Worm (Caenorhabditis elegans) whole organism, early embryonic: ENCODE data around the gene F52C9.3.

Experiments used
- B0310.2 ChIP-seq: sonication (generic microtip); optimal IDR thresholded peaks from 2 replicates; lab custom pipeline; 2016; ENCODE audit warnings: mild to moderate bottlenecking, missing genetic modification characterization, missing compliant biosample characterization
- F13C5.2 ChIP-seq: sonication (generic microtip); optimal IDR thresholded peaks from 2 replicates; lab custom pipeline; 2017; ENCODE audit warnings: mild to moderate bottlenecking, missing genetic modification characterization, inconsistent platforms, missing compliant biosample characterization
- aly-1 ChIP-seq: sonication (generic microtip); optimal IDR thresholded peaks from 2 replicates; lab custom pipeline; 2016; ENCODE audit warnings: missing genetic modification characterization, missing compliant biosample characterization
- ama-1 ChIP-seq: fragments of 150-350 bp; optimal IDR thresholded peaks from 2 replicates; lab custom pipeline; 2014
- ceh-13 ChIP-seq: fragments of 200-800 bp; sonication (Bioruptor generic); optimal IDR thresholded peaks from 2 replicates; lab custom pipeline; 2018; ENCODE audit warnings: mild to moderate bottlenecking, missing genetic modification characterization, missing compliant biosample characterization
- ceh-36 ChIP-seq: sonication (generic microtip); optimal IDR thresholded peaks from 2 replicates; lab custom pipeline; 2016; ENCODE audit warnings: missing genetic modification characterization, inconsistent platforms, missing compliant biosample characterization
- ets-7 ChIP-seq: sonication (generic microtip); optimal IDR thresholded peaks from 2 replicates; lab custom pipeline; 2016; ENCODE audit warnings: missing genotype, missing genetic modification characterization, missing compliant biosample characterization
- flt-1 ChIP-seq: fragments of 200-800 bp; sonication (Bioruptor generic); IDR thresholded peaks from 2 replicates; pipeline ENCODE4 v1.3.6; 2022; ENCODE audit warnings: missing genetic modification characterization, missing compliant biosample characterization
- hmbx-1 ChIP-seq: sonication (generic microtip); optimal IDR thresholded peaks from 2 replicates; lab custom pipeline; 2016; ENCODE audit warnings: mild to moderate bottlenecking, missing genetic modification characterization, missing compliant biosample characterization
- hmg-4 ChIP-seq: fragments of 200-800 bp; sonication (Bioruptor generic); optimal IDR thresholded peaks from 2 replicates; lab custom pipeline; 2018; ENCODE audit warnings: mild to moderate bottlenecking, missing genetic modification characterization, missing compliant biosample characterization
- hnd-1 ChIP-seq: sonication (generic microtip); optimal IDR thresholded peaks from 2 replicates; lab custom pipeline; 2016; ENCODE audit warnings: missing genetic modification characterization, missing compliant biosample characterization
- pes-1 ChIP-seq: fragments of 200-800 bp; sonication (Bioruptor generic); IDR thresholded peaks from 2 replicates; pipeline ENCODE4 v1.3.6; 2022; ENCODE audit warnings: missing genetic modification reagents, missing genetic modification characterization, missing compliant biosample characterization
- scrt-1 ChIP-seq: fragments of 200-800 bp; sonication (Bioruptor generic); IDR thresholded peaks from 2 replicates; pipeline ENCODE4 v1.3.6; 2022; ENCODE audit warnings: missing genetic modification characterization, missing compliant biosample characterization
- sea-1 ChIP-seq: fragments of 200-800 bp; sonication (Bioruptor generic); conservative IDR thresholded peaks from 2 replicates; pipeline ENCODE4 v1.3.6; 2022; ENCODE audit warnings: missing genetic modification characterization, missing compliant biosample characterization
- tbx-11 ChIP-seq: fragments of 200-800 bp; sonication (Bioruptor generic); IDR thresholded peaks from 2 replicates; pipeline ENCODE4 v1.3.6; 2022; ENCODE audit warnings: missing genetic modification characterization, missing compliant biosample characterization
- tbx-37 ChIP-seq: fragments of 200-800 bp; sonication (Bioruptor generic); conservative IDR thresholded peaks from 2 replicates; pipeline ENCODE4 v1.3.6; 2022; ENCODE audit warnings: missing genetic modification reagents, missing genetic modification characterization, missing compliant biosample characterization
- tra-4 ChIP-seq: sonication (generic microtip); optimal IDR thresholded peaks from 2 replicates; lab custom pipeline; 2017; ENCODE audit warnings: missing genetic modification characterization, missing compliant biosample characterization

F52C9.3 gene

ce11 chrIII:5334517-5335049 is 12.9 kb downstream of the F52C9.3 start:
- TF ChIP-seq B0310.2 (tag; lab: Kevin White, UChicago) (no peak), scrt-1 (GFP tag; lab: Robert Waterston, UW) (no peak), pes-1 (no peak), F13C5.2 (tag; lab: Kevin White, UChicago) (no peak), ets-7 (tag; lab: Kevin White, UChicago) (no peak), tra-4 (no peak), ama-1 (no peak), flt-1 (GFP tag; lab: Robert Waterston, UW) (no peak), ceh-36 (tag; lab: Kevin White, UChicago) (no peak), hmg-4 (no peak), hmbx-1 (tag; lab: Kevin White, UChicago) (no peak), aly-1 (no peak), hnd-1 (tag; lab: Kevin White, UChicago) (no peak), tbx-37 (no peak), ceh-13 (GFP tag; lab: Kevin White, UChicago) (no peak), sea-1 (GFP tag; lab: Robert Waterston, UW) (no peak), tbx-11 (GFP tag; lab: Robert Waterston, UW) (no peak)

- TF ChIP-seq sea-1 (GFP tag; lab: Robert Waterston, UW): no peak
- no peak for TF ChIP-seq aly-1
These were observed 17.1 kb downstream of the F52C9.3 start for ce11 chrIII:5338787-5339186.

ce11 chrIII:5340530-5340929 is 18.8 kb downstream of the F52C9.3 start:
- TF ChIP-seq tra-4 (no peak), aly-1 (no peak), scrt-1 (GFP tag; lab: Robert Waterston, UW) (no peak), tbx-11 (GFP tag; lab: Robert Waterston, UW) (no peak), ceh-13 (GFP tag; lab: Kevin White, UChicago) (no peak), pes-1 (no peak), B0310.2 (tag; lab: Kevin White, UChicago) (no peak), tbx-37 (no peak)

ce11 chrIII:5341382-5341781 is 19.7 kb downstream of the F52C9.3 start, which contains the start of gene ZK121.2:
Gene ZK121.2, plus strand, starts transcription at chrIII:5341682.
- TF ChIP-seq hnd-1 (tag; lab: Kevin White, UChicago): no peak
- no peak for TF ChIP-seq scrt-1 (GFP tag; lab: Robert Waterston, UW)
- no peak for TF ChIP-seq tbx-37
- no peak for TF ChIP-seq pes-1
- TF ChIP-seq tbx-11 (GFP tag; lab: Robert Waterston, UW): no peak
- TF ChIP-seq hmg-4: no peak
- TF ChIP-seq ceh-13 (GFP tag; lab: Kevin White, UChicago): no peak
- no peak for TF ChIP-seq ceh-36 (tag; lab: Kevin White, UChicago)
- no peak for TF ChIP-seq hmbx-1 (tag; lab: Kevin White, UChicago)
- TF ChIP-seq sea-1 (GFP tag; lab: Robert Waterston, UW): no peak

ce11 chrIII:5343555-5343954 is 21.9 kb downstream of the F52C9.3 start:
- TF ChIP-seq hmbx-1 (tag; lab: Kevin White, UChicago) (no peak), aly-1 (no peak), ceh-36 (tag; lab: Kevin White, UChicago) (no peak), sea-1 (GFP tag; lab: Robert Waterston, UW) (no peak), ceh-13 (GFP tag; lab: Kevin White, UChicago) (no peak), tbx-11 (GFP tag; lab: Robert Waterston, UW) (no peak), hmg-4 (no peak), flt-1 (GFP tag; lab: Robert Waterston, UW) (no peak), tra-4 (no peak), ets-7 (tag; lab: Kevin White, UChicago) (no peak), pes-1 (no peak), tbx-37 (no peak), B0310.2 (tag; lab: Kevin White, UChicago) (no peak)

ce11 chrIII:5344561-5344960 is 22.9 kb downstream of the F52C9.3 start:
- TF ChIP-seq sea-1 (GFP tag; lab: Robert Waterston, UW): no peak
- TF ChIP-seq tra-4: no peak
- TF ChIP-seq flt-1 (GFP tag; lab: Robert Waterston, UW): no peak
- TF ChIP-seq hmg-4: no peak
- no peak for TF ChIP-seq tbx-37
- no peak for TF ChIP-seq B0310.2 (tag; lab: Kevin White, UChicago)
- no peak for TF ChIP-seq scrt-1 (GFP tag; lab: Robert Waterston, UW)
- no peak for TF ChIP-seq pes-1
- TF ChIP-seq F13C5.2 (tag; lab: Kevin White, UChicago): no peak
- TF ChIP-seq ama-1: no peak
- TF ChIP-seq hnd-1 (tag; lab: Kevin White, UChicago): no peak
- TF ChIP-seq ceh-36 (tag; lab: Kevin White, UChicago): no peak
- TF ChIP-seq tbx-11 (GFP tag; lab: Robert Waterston, UW): no peak
- TF ChIP-seq hmbx-1 (tag; lab: Kevin White, UChicago): no peak
- no peak for TF ChIP-seq ets-7 (tag; lab: Kevin White, UChicago)
- TF ChIP-seq ceh-13 (GFP tag; lab: Kevin White, UChicago): no peak

- TF ChIP-seq ama-1 (no peak), hmbx-1 (tag; lab: Kevin White, UChicago) (no peak), F13C5.2 (tag; lab: Kevin White, UChicago) (no peak), ceh-13 (GFP tag; lab: Kevin White, UChicago) (no peak), ceh-36 (tag; lab: Kevin White, UChicago) (no peak), pes-1 (no peak)
These were observed 24.3 kb downstream of the F52C9.3 start, which contains the start of gene glrx-21 for ce11 chrIII:5346017-5346416. Gene glrx-21, minus strand, starts transcription at chrIII:5346117.

- TF ChIP-seq B0310.2 (tag; lab: Kevin White, UChicago) (no peak), flt-1 (GFP tag; lab: Robert Waterston, UW) (peak; percentile 58), tra-4 (no peak), F13C5.2 (tag; lab: Kevin White, UChicago) (peak; percentile 27), ets-7 (tag; lab: Kevin White, UChicago) (peak; percentile 10), pes-1 (peak; percentile 67), tbx-37 (peak; percentile 85)
These were observed 27.6 kb downstream of the F52C9.3 start, which contains the start of gene thoc-5 for ce11 chrIII:5349250-5349649. Gene thoc-5, minus strand, starts transcription at chrIII:5349401.
